Worm (Caenorhabditis elegans) whole organism, midembryonic: ENCODE data around the gene str-261.

ENCODE experiments used
- T22C8.4 ChIP-seq: fragments of 200-800 bp; sonication (Bioruptor generic); IDR thresholded peaks from 2 replicates; pipeline ENCODE4 v1.3.6; 2022; ENCODE audit warnings: missing genetic modification characterization, missing compliant biosample characterization
- cog-1 ChIP-seq: sonication (generic microtip); optimal IDR thresholded peaks from 2 replicates; lab custom pipeline; 2016; ENCODE audit warnings: missing genetic modification characterization, missing compliant biosample characterization
- flt-1 ChIP-seq: fragments of 200-800 bp; sonication (Bioruptor generic); IDR thresholded peaks from 2 replicates; pipeline ENCODE4 v1.3.6; 2022; ENCODE audit warnings: missing genetic modification characterization, missing compliant biosample characterization
- med-1 ChIP-seq: sonication (generic microtip); optimal IDR thresholded peaks from 2 replicates; lab custom pipeline; 2017; ENCODE audit warnings: missing genetic modification characterization, mild to moderate bottlenecking, missing compliant biosample characterization, antibody characterized with exemption, missing genetic modification reagents; ENCODE audit not compliant: insufficient read depth
- ref-1 ChIP-seq: fragments of 200-800 bp; sonication (Bioruptor generic); conservative IDR thresholded peaks from 2 replicates; pipeline ENCODE4 v1.3.6; 2022; ENCODE audit warnings: missing genetic modification reagents, missing genetic modification characterization, missing compliant biosample characterization
- ztf-29 ChIP-seq: fragments of 200-800 bp; sonication (Bioruptor generic); IDR thresholded peaks from 2 replicates; pipeline ENCODE4 v1.3.6; 2022; ENCODE audit warnings: missing genetic modification reagents, missing genetic modification characterization, missing compliant biosample characterization

DNA sequence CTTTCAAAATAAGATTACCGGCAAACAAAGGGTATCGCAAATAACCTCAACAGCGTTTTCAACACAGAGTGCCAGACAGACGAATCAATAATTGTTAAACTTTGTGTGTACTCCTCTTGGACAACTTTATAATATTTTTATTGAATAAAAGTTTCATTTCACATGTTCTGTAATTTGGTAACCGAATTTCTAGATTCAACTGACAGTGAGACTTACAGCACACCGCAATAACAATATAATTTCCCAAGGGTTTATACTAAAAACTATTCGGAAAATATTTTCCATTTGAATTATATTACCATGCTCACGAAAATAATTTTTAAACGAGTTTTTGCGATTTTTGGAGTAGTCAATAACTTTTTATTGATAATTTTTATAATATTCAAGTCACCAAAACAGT is 3.1 kb downstream of the str-261 start, which contains the start of gene str-246:
- TF ChIP-seq flt-1 (no peak), ref-1 (GFP tag; lab: Robert Waterston, UW) (no peak), T22C8.4 (GFP tag; lab: Robert Waterston, UW) (no peak), cog-1 (tag; lab: Kevin White, UChicago) (no peak), ztf-29 (GFP tag; lab: Robert Waterston, UW) (no peak), med-1 (GFP tag; lab: Kevin White, UChicago) (no peak)
